Worm (Caenorhabditis elegans): ENCODE data around the gene T19B10.12.

T19B10.12 gene

ce11 chrV:11258896-11259295 lies 8.1 kb downstream of the T19B10.12 start, which contains the start of gene lgc-36:
Gene lgc-36 (minus strand): TSS chrV:11258996.
- TF ChIP-seq nhr-28 (tag; optimal IDR thresholded peaks at IDR 0.05) (no peak), ham-2 (GFP tag; optimal IDR thresholded peaks at IDR 0.05) (no peak), unc-120 (tag; optimal IDR thresholded peaks at IDR 0.05; ENCODE audit: poor library complexity, severe bottlenecking) (no peak), blmp-1 (tag; optimal IDR thresholded peaks at IDR 0.05) (no peak), sptf-1 (tag; optimal IDR thresholded peaks at IDR 0.05) (no peak), nhr-237 (tag; optimal IDR thresholded peaks at IDR 0.05) (no peak), snpc-4 (tag; optimal IDR thresholded peaks at IDR 0.05) (no peak), lin-32 (GFP tag; optimal IDR thresholded peaks at IDR 0.05) (no peak), unc-39 (tag; optimal IDR thresholded peaks at IDR 0.05) (no peak), ceh-43 (GFP tag; optimal IDR thresholded peaks at IDR 0.05) (no peak), pha-4 (tag; optimal IDR thresholded peaks at IDR 0.05) (no peak), lsy-2 (tag; optimal IDR thresholded peaks at IDR 0.05) (no peak), unc-62 (GFP tag; optimal IDR thresholded peaks at IDR 0.05) (no peak)

DNA sequence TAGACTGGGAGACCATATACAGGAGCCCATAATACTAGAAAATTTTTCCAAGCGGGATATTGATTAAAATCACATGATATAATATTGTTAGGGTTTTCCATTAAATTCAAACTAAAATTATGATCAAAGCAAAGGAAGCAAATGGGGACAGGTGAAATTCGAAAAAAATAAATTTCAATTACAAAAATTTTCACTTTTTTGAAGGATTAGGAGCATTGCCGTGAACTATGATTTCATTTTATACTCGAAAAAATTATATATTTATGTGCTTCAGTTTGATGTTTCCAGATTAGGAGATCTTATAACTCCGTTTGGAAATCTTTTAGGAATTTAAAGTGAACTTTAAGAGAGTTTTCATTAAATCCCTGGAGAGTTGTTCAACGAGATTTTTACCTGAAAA lies 9.8 kb downstream of the T19B10.12 start, which contains the start of gene F07B10.7:
Gene F07B10.7 (minus strand): TSS at position 101 of the 400 bp plus-strand sequence.
- no peak for TF ChIP-seq ceh-39 (tag; optimal IDR thresholded peaks at IDR 0.05)
- TF ChIP-seq unc-39 (tag; optimal IDR thresholded peaks at IDR 0.05), result no peak
- TF ChIP-seq lsy-2 (tag; optimal IDR thresholded peaks at IDR 0.05), result no peak
- no peak for TF ChIP-seq blmp-1 (tag; optimal IDR thresholded peaks at IDR 0.05)
- TF ChIP-seq ztf-11 (tag; optimal IDR thresholded peaks at IDR 0.05), result no peak
- TF ChIP-seq nhr-12 (tag; optimal IDR thresholded peaks at IDR 0.05), result no peak
- TF ChIP-seq mab-5 (tag; optimal IDR thresholded peaks at IDR 0.05), result no peak
- no peak for TF ChIP-seq snpc-4 (tag; optimal IDR thresholded peaks at IDR 0.05)
- no peak for TF ChIP-seq nhr-2 (tag; optimal IDR thresholded peaks at IDR 0.05)
- TF ChIP-seq ceh-43 (GFP tag; optimal IDR thresholded peaks at IDR 0.05), result no peak
- TF ChIP-seq pha-4 (tag; optimal IDR thresholded peaks at IDR 0.05), result no peak
- TF ChIP-seq lin-32 (GFP tag; optimal IDR thresholded peaks at IDR 0.05), result no peak
- no peak for TF ChIP-seq ham-2 (GFP tag; optimal IDR thresholded peaks at IDR 0.05)

DNA sequence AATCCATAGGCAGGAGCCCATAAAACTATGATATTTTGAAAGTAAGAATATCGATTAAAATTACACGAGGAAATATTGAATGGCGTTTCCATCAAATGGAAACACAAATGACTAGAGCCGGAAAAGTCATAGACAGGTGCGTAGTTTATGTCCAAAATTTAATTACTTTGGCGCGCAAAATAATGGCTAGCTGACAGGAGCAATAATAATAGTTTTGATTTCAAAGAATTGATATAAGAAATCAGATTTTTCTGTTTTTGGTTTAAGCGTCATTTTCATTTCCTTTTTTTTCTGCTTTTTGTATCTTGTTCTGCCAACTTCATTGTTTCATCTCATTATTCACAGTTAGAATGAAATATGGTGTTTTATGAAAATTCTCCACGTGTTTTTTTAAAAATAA lies 12.2 kb downstream of the T19B10.12 start, which contains the start of gene F07B10.4:
Gene F07B10.4 (minus strand): TSS at position 101 of the 400 bp plus-strand sequence.
- no peak for TF ChIP-seq ces-1 (GFP tag; optimal IDR thresholded peaks at IDR 0.05)
- no peak for TF ChIP-seq nhr-237 (tag; optimal IDR thresholded peaks at IDR 0.05)
- no peak for TF ChIP-seq snpc-4 (tag; optimal IDR thresholded peaks at IDR 0.05)
- TF ChIP-seq unc-62 (GFP tag; optimal IDR thresholded peaks at IDR 0.05), result no peak
- no peak for TF ChIP-seq ham-2 (GFP tag; optimal IDR thresholded peaks at IDR 0.05)

ce11 chrV:11265482-11265881 lies 14.6 kb downstream of the T19B10.12 start, which contains the start of gene cln-3.1:
Gene cln-3.1 (minus strand): TSS chrV:11265652.
- TF ChIP-seq unc-62 (GFP tag; optimal IDR thresholded peaks at IDR 0.05) (no peak), M03D4.4 (tag; optimal IDR thresholded peaks at IDR 0.05) (no peak), nhr-2 (tag; optimal IDR thresholded peaks at IDR 0.05) (no peak), nhr-28 (tag; optimal IDR thresholded peaks at IDR 0.05) (no peak), mep-1 (tag; optimal IDR thresholded peaks at IDR 0.05) (no peak), nhr-76 (tag; optimal IDR thresholded peaks at IDR 0.05) (no peak), ces-1 (GFP tag; optimal IDR thresholded peaks at IDR 0.05) (no peak), blmp-1 (tag; optimal IDR thresholded peaks at IDR 0.05) (no peak), lin-32 (GFP tag; optimal IDR thresholded peaks at IDR 0.05) (no peak), nhr-12 (tag; optimal IDR thresholded peaks at IDR 0.05) (no peak), ztf-11 (tag; optimal IDR thresholded peaks at IDR 0.05) (no peak), tbx-8 (GFP tag; optimal IDR thresholded peaks at IDR 0.05) (no peak), lin-13 (tag; optimal IDR thresholded peaks at IDR 0.05) (no peak), ceh-43 (GFP tag; optimal IDR thresholded peaks at IDR 0.05) (no peak), sem-2 (GFP tag; optimal IDR thresholded peaks at IDR 0.05) (no peak)

DNA sequence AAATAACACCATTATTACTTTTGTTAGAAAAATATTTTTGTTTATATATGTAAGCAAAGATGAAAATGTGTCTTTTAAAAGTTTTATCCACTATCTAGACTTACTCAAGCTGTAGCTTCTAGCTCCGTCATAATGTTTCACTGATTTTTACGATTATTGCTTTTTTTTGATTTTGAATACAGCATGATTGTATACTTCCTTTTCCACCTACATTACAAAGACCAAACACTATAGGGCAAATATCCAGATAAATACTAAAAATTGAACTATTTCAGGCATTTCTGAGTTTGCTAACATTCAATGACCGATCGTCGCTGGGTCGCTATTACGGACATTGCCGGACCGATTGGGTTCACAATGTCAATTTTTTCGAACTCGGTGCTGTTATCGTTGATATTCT lies 15.8 kb downstream of the T19B10.12 start, which contains the start of gene str-116:
Gene str-116 (plus strand): TSS at position 301 of the 400 bp plus-strand sequence.
- no peak for TF ChIP-seq zip-8 (tag; optimal IDR thresholded peaks at IDR 0.05)
- TF ChIP-seq unc-120 (tag; optimal IDR thresholded peaks at IDR 0.05; ENCODE audit: poor library complexity, severe bottlenecking), result no peak
- TF ChIP-seq nhr-28 (tag; optimal IDR thresholded peaks at IDR 0.05), result no peak
- TF ChIP-seq flh-1 (GFP tag; optimal IDR thresholded peaks at IDR 0.05), result no peak
- TF ChIP-seq elt-3 (tag; optimal IDR thresholded peaks at IDR 0.05), result no peak
- no peak for TF ChIP-seq snpc-4 (tag; optimal IDR thresholded peaks at IDR 0.05)
- no peak for TF ChIP-seq elt-1 (tag; optimal IDR thresholded peaks at IDR 0.05; ENCODE audit: borderline replicate concordance, insufficient read depth)
- no peak for TF ChIP-seq unc-39 (tag; optimal IDR thresholded peaks at IDR 0.05)
- no peak for TF ChIP-seq hlh-1 (tag; optimal IDR thresholded peaks at IDR 0.05)
- no peak for TF ChIP-seq mep-1 (tag; optimal IDR thresholded peaks at IDR 0.05)
- no peak for TF ChIP-seq tbx-8 (GFP tag; optimal IDR thresholded peaks at IDR 0.05)
- TF ChIP-seq bed-3 (GFP tag; optimal IDR thresholded peaks at IDR 0.05), result no peak
- TF ChIP-seq mls-2 (tag; optimal IDR thresholded peaks at IDR 0.05), result no peak
- TF ChIP-seq lsy-2 (tag; optimal IDR thresholded peaks at IDR 0.05), result no peak
- TF ChIP-seq M03D4.4 (tag; optimal IDR thresholded peaks at IDR 0.05), result no peak

Data from whole organism, mixed stage, embryonic.